Fruit fly (Drosophila melanogaster) whole organism, embryonic: ENCODE results near the gene Rbcn-3B.

ENCODE experiments used
- Abd-B ChIP-seq: fragments of 200-800 bp; sonication (Bioruptor generic); optimal IDR thresholded peaks from 2 replicates; lab custom pipeline; 2018; ENCODE audit warnings: missing biosample characterization, mild to moderate bottlenecking, missing genetic modification characterization, moderate library complexity
- Ada2b ChIP-seq: fragments of 200-800 bp; sonication (Bioruptor generic); IDR thresholded peaks from 2 replicates; pipeline ENCODE4 v1.3.6; 2022; ENCODE audit warnings: missing biosample characterization, missing genetic modification characterization
- B-H1 ChIP-seq: fragments of 200-800 bp; sonication (Bioruptor generic); IDR thresholded peaks from 3 replicates; pipeline ENCODE4 v1.3.6; 2022; ENCODE audit warnings: missing biosample characterization, missing genetic modification characterization
- BEAF-32 ChIP-seq: fragments of 200-800 bp; sonication (Bioruptor generic); optimal IDR thresholded peaks from 3 replicates; lab custom pipeline; 2017; ENCODE audit warnings: missing biosample characterization, missing genetic modification characterization, mild to moderate bottlenecking, moderate library complexity, missing genetic modification reagents
- Bdp1 ChIP-seq: fragments of 200-800 bp; sonication (Bioruptor generic); optimal IDR thresholded peaks from 3 replicates; lab custom pipeline; 2016; ENCODE audit warnings: missing biosample characterization, missing genetic modification characterization
- Bgb ChIP-seq: fragments of 200-800 bp; sonication (Bioruptor generic); IDR thresholded peaks from 2 replicates; pipeline ENCODE4 v1.3.6; 2022; ENCODE audit warnings: missing biosample characterization, missing genetic modification characterization; ENCODE audit not compliant: partially characterized antibody
- CG10321 ChIP-seq: fragments of 200-800 bp; sonication (Bioruptor generic); IDR thresholded peaks from 2 replicates; pipeline ENCODE4 v1.3.6; 2022; ENCODE audit warnings: missing biosample characterization, missing genetic modification characterization
- CG10462 ChIP-seq: fragments of 200-800 bp; sonication (Bioruptor generic); optimal IDR thresholded peaks from 2 replicates; lab custom pipeline; 2016; ENCODE audit warnings: missing biosample characterization, missing genetic modification characterization
- CG10654 ChIP-seq: fragments of 200-800 bp; sonication (Bioruptor generic); optimal IDR thresholded peaks from 2 replicates; lab custom pipeline; 2016; ENCODE audit warnings: missing biosample characterization, missing genetic modification characterization
- CG10979 ChIP-seq: fragments of 200-800 bp; sonication (Bioruptor generic); optimal IDR thresholded peaks from 2 replicates; lab custom pipeline; 2018; ENCODE audit warnings: missing biosample characterization, mild to moderate bottlenecking, missing genetic modification characterization, moderate library complexity
- CG11560 ChIP-seq: fragments of 200-800 bp; sonication (Bioruptor generic); IDR thresholded peaks from 3 replicates; pipeline ENCODE4 v1.3.6; 2022; ENCODE audit warnings: missing biosample characterization, missing genetic modification characterization
- CG11696 ChIP-seq: fragments of 200-800 bp; sonication (Bioruptor generic); IDR thresholded peaks from 2 replicates; pipeline ENCODE4 v1.3.6; 2022; ENCODE audit warnings: missing biosample characterization, missing genetic modification characterization
- CG12219 ChIP-seq: fragments of 200-800 bp; sonication (Bioruptor generic); optimal IDR thresholded peaks from 3 replicates; lab custom pipeline; 2018; ENCODE audit warnings: missing biosample characterization, mild to moderate bottlenecking, missing genetic modification characterization
- CG12236 ChIP-seq: fragments of 200-800 bp; sonication (Bioruptor generic); optimal IDR thresholded peaks from 2 replicates; lab custom pipeline; 2016; ENCODE audit warnings: missing biosample characterization, missing genetic modification characterization
- CG13287 ChIP-seq: fragments of 200-800 bp; sonication (Bioruptor generic); IDR thresholded peaks from 2 replicates; pipeline ENCODE4 v1.3.6; 2022; ENCODE audit warnings: missing biosample characterization, missing genetic modification characterization; ENCODE audit not compliant: partially characterized antibody
- CG13624 ChIP-seq: fragments of 200-800 bp; sonication (Bioruptor generic); optimal IDR thresholded peaks from 2 replicates; lab custom pipeline; 2016; ENCODE audit warnings: missing biosample characterization, missing genetic modification characterization
- CG13775 ChIP-seq: fragments of 200-800 bp; sonication (Bioruptor generic); optimal IDR thresholded peaks from 3 replicates; lab custom pipeline; 2017; ENCODE audit warnings: missing biosample characterization, mild to moderate bottlenecking, missing genetic modification characterization
- CG14860 ChIP-seq: fragments of 200-800 bp; sonication (Bioruptor generic); IDR thresholded peaks from 3 replicates; pipeline ENCODE4 v1.3.6; 2022; ENCODE audit warnings: missing biosample characterization, missing genetic modification characterization; ENCODE audit not compliant: partially characterized antibody
- CG1602 ChIP-seq: fragments of 200-800 bp; sonication (Bioruptor generic); optimal IDR thresholded peaks from 3 replicates; lab custom pipeline; 2016; ENCODE audit warnings: missing biosample characterization, missing genetic modification characterization
- CG17829 ChIP-seq: fragments of 200-800 bp; optimal IDR thresholded peaks from 2 replicates; lab custom pipeline; 2019; ENCODE audit warnings: missing biosample characterization, mild to moderate bottlenecking, missing genetic modification characterization, moderate library complexity
- CG31441 ChIP-seq: fragments of 200-800 bp; sonication (Bioruptor generic); IDR thresholded peaks from 2 replicates; pipeline ENCODE4 v1.3.6; 2022; ENCODE audit warnings: missing biosample characterization, missing genetic modification characterization
- CG4617 ChIP-seq: fragments of 200-800 bp; sonication (Bioruptor generic); optimal IDR thresholded peaks from 3 replicates; lab custom pipeline; 2016; ENCODE audit warnings: missing biosample characterization, missing genetic modification characterization, borderline replicate concordance
- CG5953 ChIP-seq: fragments of 200-800 bp; sonication (Bioruptor generic); IDR thresholded peaks from 2 replicates; pipeline ENCODE4 v1.3.6; 2022; ENCODE audit warnings: missing biosample characterization, missing genetic modification characterization
- CG6272 ChIP-seq: fragments of 200-800 bp; sonication (Bioruptor generic); IDR thresholded peaks from 2 replicates; pipeline ENCODE4 v1.3.6; 2022; ENCODE audit warnings: missing biosample characterization, missing genetic modification characterization
- CG8478 ChIP-seq: fragments of >200 bp; optimal IDR thresholded peaks from 2 replicates; lab custom pipeline; 2018
- CG9932 ChIP-seq: fragments of 200-800 bp; sonication (Bioruptor generic); IDR thresholded peaks from 2 replicates; pipeline ENCODE4 v1.3.6; 2022; ENCODE audit warnings: missing biosample characterization, missing genetic modification characterization
- Dfd ChIP-seq, 2 experiments: fragments of >200 bp; optimal IDR thresholded peaks; 2 replicates each; lab custom pipeline; 2017; ENCODE audit warnings: missing biosample characterization in 2 of 2, missing genetic modification characterization in 2 of 2
- Dll ChIP-seq: fragments of 200-800 bp; sonication (Bioruptor generic); IDR thresholded peaks from 4 replicates; pipeline ENCODE4 v1.3.6; 2022; ENCODE audit warnings: missing biosample characterization, missing genetic modification characterization; ENCODE audit not compliant: partially characterized antibody
- Dref ChIP-seq: fragments of 200-800 bp; sonication (Bioruptor generic); IDR thresholded peaks from 2 replicates; pipeline ENCODE4 v1.3.6; 2022; ENCODE audit warnings: missing biosample characterization, missing genetic modification characterization
- Fer3 ChIP-seq: fragments of 200-800 bp; sonication (Bioruptor generic); optimal IDR thresholded peaks from 2 replicates; lab custom pipeline; 2018; ENCODE audit warnings: missing biosample characterization, mild to moderate bottlenecking, missing genetic modification characterization, moderate library complexity
- Hr39 ChIP-seq: fragments of >200 bp; optimal IDR thresholded peaks from 2 replicates; lab custom pipeline; 2017
- Nf-YA ChIP-seq: fragments of 200-800 bp; sonication (Bioruptor generic); IDR thresholded peaks from 2 replicates; pipeline ENCODE4 v1.3.6; 2022; ENCODE audit warnings: missing biosample characterization, missing genetic modification characterization
- Optix ChIP-seq: fragments of 200-800 bp; sonication (Bioruptor generic); IDR thresholded peaks from 3 replicates; pipeline ENCODE4 v1.3.6; 2022; ENCODE audit warnings: missing biosample characterization, missing genetic modification characterization
- Sox102F ChIP-seq: fragments of 200-800 bp; sonication (Bioruptor generic); optimal IDR thresholded peaks from 2 replicates; lab custom pipeline; 2018; ENCODE audit warnings: missing biosample characterization, mild to moderate bottlenecking, missing genetic modification characterization, moderate library complexity
- ase ChIP-seq: fragments of 200-800 bp; sonication (Bioruptor generic); IDR thresholded peaks from 3 replicates; pipeline ENCODE4 v1.3.6; 2022; ENCODE audit warnings: missing biosample characterization, missing genetic modification characterization
- caup ChIP-seq: fragments of 200-800 bp; sonication (Bioruptor generic); optimal IDR thresholded peaks from 3 replicates; lab custom pipeline; 2017; ENCODE audit warnings: missing biosample characterization, mild to moderate bottlenecking, missing genetic modification characterization, moderate library complexity; ENCODE audit not compliant: severe bottlenecking
- dpn ChIP-seq, 2 experiments: fragments of 200-800 bp; sonication (Bioruptor generic); optimal IDR thresholded peaks; 3 replicates each; lab custom pipeline; 2016; ENCODE audit warnings: missing biosample characterization in 2 of 2, missing genetic modification characterization in 2 of 2
- eve ChIP-seq, 2 experiments: fragments of >200 bp; optimal IDR thresholded peaks; 2 replicates each; lab custom pipeline; 2017; ENCODE audit warnings: missing biosample characterization in 2 of 2, missing genetic modification characterization in 2 of 2
- fd64A ChIP-seq: fragments of 200-800 bp; sonication (Bioruptor generic); optimal IDR thresholded peaks from 3 replicates; lab custom pipeline; 2018; ENCODE audit warnings: missing biosample characterization, mild to moderate bottlenecking, missing genetic modification characterization
- gem ChIP-seq: fragments of 200-800 bp; sonication (Bioruptor generic); optimal IDR thresholded peaks from 2 replicates; lab custom pipeline; 2019; ENCODE audit warnings: missing biosample characterization, mild to moderate bottlenecking, missing genetic modification characterization, moderate library complexity
- ham ChIP-seq: fragments of 200-800 bp; sonication (Bioruptor generic); IDR thresholded peaks from 2 replicates; pipeline ENCODE4 v1.3.6; 2022; ENCODE audit warnings: missing biosample characterization, missing genetic modification characterization
- jumu ChIP-seq: fragments of 200-800 bp; sonication (Bioruptor generic); optimal IDR thresholded peaks from 3 replicates; lab custom pipeline; 2016; ENCODE audit warnings: missing biosample characterization, missing genetic modification characterization
- kay ChIP-seq: fragments of 200-800 bp; sonication (Bioruptor generic); optimal IDR thresholded peaks from 2 replicates; lab custom pipeline; 2016; ENCODE audit warnings: missing biosample characterization, missing genetic modification characterization
- kni ChIP-seq: fragments of 200-800 bp; sonication (Bioruptor generic); optimal IDR thresholded peaks from 3 replicates; lab custom pipeline; 2017; ENCODE audit warnings: mild to moderate bottlenecking, missing biosample characterization, missing genetic modification reagents, missing genetic modification characterization
- lab ChIP-seq: fragments of 200-800 bp; sonication (Bioruptor generic); optimal IDR thresholded peaks from 3 replicates; lab custom pipeline; 2017; ENCODE audit warnings: missing biosample characterization, missing genetic modification characterization, mild to moderate bottlenecking, moderate library complexity, missing genetic modification reagents
- salm ChIP-seq: fragments of 200-800 bp; sonication (Bioruptor generic); optimal IDR thresholded peaks from 2 replicates; lab custom pipeline; 2018; ENCODE audit warnings: missing biosample characterization, mild to moderate bottlenecking, missing genetic modification characterization
- sob ChIP-seq: fragments of 200-800 bp; sonication (Bioruptor generic); IDR thresholded peaks from 2 replicates; pipeline ENCODE4 v1.3.6; 2022; ENCODE audit warnings: missing biosample characterization, missing genetic modification characterization
- sr ChIP-seq: fragments of 200-800 bp; sonication (Bioruptor generic); IDR thresholded peaks from 3 replicates; pipeline ENCODE4 v1.3.6; 2022; ENCODE audit warnings: missing biosample characterization, missing genetic modification characterization
- tll ChIP-seq, 2 experiments: fragments of 200-800 bp in 1 of 2; fragments of >200 bp in 1 of 2; sonication (Bioruptor generic) in 1 of 2; optimal IDR thresholded peaks; 2 replicates each; lab custom pipeline; 2017 to 2019; ENCODE audit warnings: missing biosample characterization in 2 of 2, missing genetic modification characterization in 2 of 2, mild to moderate bottlenecking in 1 of 2, moderate library complexity in 1 of 2
- trem ChIP-seq: fragments of 200-800 bp; optimal IDR thresholded peaks from 3 replicates; lab custom pipeline; 2019; ENCODE audit warnings: missing biosample characterization, mild to moderate bottlenecking, missing genetic modification characterization, moderate library complexity

Rbcn-3B gene

DNA sequence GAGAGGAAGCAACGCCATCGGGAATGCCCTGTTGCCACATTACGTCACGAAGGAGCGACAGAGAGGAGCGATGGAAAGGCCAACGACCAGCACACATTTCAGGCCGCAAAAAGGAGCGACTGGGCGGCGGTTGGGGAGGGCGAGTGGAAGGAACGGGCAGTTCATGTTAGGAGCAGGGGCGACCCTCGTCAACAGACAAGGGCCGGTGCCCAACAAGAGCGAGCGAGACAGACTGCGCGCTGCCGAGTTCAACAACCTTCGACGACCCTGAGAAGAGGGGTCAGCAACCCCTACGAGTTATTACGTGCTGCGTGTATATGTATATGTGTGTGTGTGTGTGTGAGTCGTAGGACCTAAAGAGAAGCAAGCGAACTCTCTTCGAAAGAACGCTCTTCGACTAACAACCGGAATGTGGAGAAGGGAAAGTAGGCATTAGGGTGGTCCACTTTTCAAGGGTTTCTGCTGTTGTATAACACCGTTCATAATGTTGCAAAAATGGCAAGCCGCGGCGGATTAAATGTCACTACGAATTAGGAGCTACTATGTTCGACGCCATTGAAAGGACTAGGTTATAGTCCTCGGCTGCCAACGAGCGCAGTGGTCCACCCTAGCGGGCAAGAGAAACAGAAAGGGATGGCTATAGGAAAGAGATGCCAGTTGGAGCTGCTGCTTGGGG, 42.8 kb downstream of the Rbcn-3B start (continued):
- TF ChIP-seq CG12236 (GFP tag; lab: Kevin White, UChicago) (peak; percentile 94), sob (GFP tag; lab: Robert Waterston, UW) (peak; percentile 93), CG17829 (peak; percentile 96), CG4617 (GFP tag; lab: Kevin White, UChicago) (peak; percentile 91), gem (tag; lab: Kevin White, UChicago) (peak; percentile 96), lab (GFP tag; lab: Kevin White, UChicago) (peak; percentile 98), ase (peak; percentile 87), CG12219 (GFP tag; lab: Kevin White, UChicago) (peak; percentile 97), CG10979 (tag; lab: Kevin White, UChicago) (peak; percentile 97), CG10654 (GFP tag; lab: Kevin White, UChicago) (peak; percentile 96), kay (GFP tag; lab: Kevin White, UChicago) (peak; percentile 78), dpn (GFP tag; optimal IDR thresholded peaks at IDR 0.05; lab: Kevin White, UChicago) (peak; percentile 95 to 98), tll (GFP tag; optimal IDR thresholded peaks at IDR 0.05; lab: Kevin White, UChicago) (no peak), CG8478 (lab: Kevin White, UChicago) (no peak), Sox102F (GFP tag; lab: Kevin White, UChicago) (peak; percentile 96), caup (GFP tag; lab: Kevin White, UChicago) (peak; percentile 96), CG6272 (GFP tag; lab: Robert Waterston, UW) (peak; percentile 85), Abd-B (peak; percentile 69), CG31441 (peak; percentile 97), Bgb (GFP tag; lab: Robert Waterston, UW) (no peak), CG11560 (tag; lab: Robert Waterston, UW) (peak; percentile 67; the same call in 1 of the 3 replicates), trem (tag; lab: Kevin White, UChicago) (peak; percentile 94), salm (tag; lab: Kevin White, UChicago) (peak; percentile 93), CG13624 (GFP tag; lab: Kevin White, UChicago) (peak; percentile 93), ham (GFP tag; lab: Robert Waterston, UW) (peak; percentile 73), Dfd (GFP tag; optimal IDR thresholded peaks at IDR 0.05; lab: Kevin White, UChicago) (no peak), CG10462 (peak; percentile 90), CG14860 (GFP tag; lab: Robert Waterston, UW) (no peak), Ada2b (GFP tag; lab: Robert Waterston, UW) (peak; percentile 93), BEAF-32 (GFP tag; lab: Kevin White, UChicago) (no peak), CG11696 (peak; percentile 85), Dref (GFP tag; lab: Robert Waterston, UW) (no peak), Bdp1 (GFP tag; lab: Kevin White, UChicago) (peak; percentile 88), CG13775 (GFP tag; lab: Kevin White, UChicago) (peak; percentile 92), CG9932 (GFP tag; lab: Robert Waterston, UW) (peak; percentile 83), Nf-YA (peak; percentile 87), fd64A (GFP tag; lab: Kevin White, UChicago) (peak; percentile 95), CG1602 (GFP tag; lab: Kevin White, UChicago) (peak; percentile 91), jumu (peak; percentile 96), B-H1 (GFP tag; lab: Robert Waterston, UW) (peak; percentile 86), sr (peak; percentile 74; the same call in 2 of the 3 replicates), CG13287 (GFP tag; lab: Robert Waterston, UW) (no peak), eve (GFP tag; optimal IDR thresholded peaks at IDR 0.05; lab: Kevin White, UChicago) (no peak), kni (GFP tag; lab: Kevin White, UChicago) (peak; percentile 86), CG10321 (GFP tag; lab: Robert Waterston, UW) (peak; percentile 59), Fer3 (tag; lab: Kevin White, UChicago) (peak; percentile 92), CG5953 (GFP tag; lab: Robert Waterston, UW) (peak; percentile 91), Dll (GFP tag; lab: Robert Waterston, UW) (no peak), Hr39 (lab: Kevin White, UChicago) (no peak), Optix (GFP tag; lab: Robert Waterston, UW) (peak; percentile 94)
